Worm (Caenorhabditis elegans): ENCODE data around the gene cyd-1.

Gene cyd-1

DNA sequence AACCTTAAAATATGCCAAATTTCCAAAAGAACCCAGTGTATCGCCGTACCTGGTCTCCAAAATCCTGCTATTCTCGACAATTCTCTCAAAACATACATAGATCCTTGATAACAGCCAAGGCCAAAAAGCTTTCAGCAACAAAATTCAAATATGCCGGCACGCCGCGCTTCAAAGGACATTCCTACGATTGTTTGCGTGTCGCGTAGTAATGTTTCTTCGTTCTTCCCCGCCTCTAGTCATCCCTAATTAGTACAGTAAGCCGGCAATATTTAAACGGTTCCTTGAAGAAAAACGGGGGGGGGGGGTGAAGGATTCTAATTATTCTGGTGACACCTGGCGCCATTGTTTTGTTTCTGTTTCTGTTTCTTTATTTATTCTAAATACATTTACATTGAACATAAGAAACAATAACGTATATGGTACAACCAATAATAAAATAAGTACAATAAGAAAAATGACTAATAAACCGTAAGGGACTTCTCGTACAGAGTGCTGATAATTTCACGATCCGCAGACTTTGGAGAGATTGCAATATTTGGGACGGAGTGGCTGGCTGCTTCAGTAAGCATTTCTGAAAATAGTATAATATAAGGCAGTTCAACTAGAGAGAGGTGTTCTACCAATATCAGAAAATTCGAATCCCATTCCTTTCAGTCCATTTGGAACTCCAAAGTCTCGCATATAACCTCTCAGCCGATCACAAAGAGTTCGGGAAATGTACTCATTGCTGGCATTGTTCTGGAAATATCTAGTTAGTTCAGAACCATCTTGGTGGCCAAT, 13.8 kb downstream of the cyd-1 start:
- TF ChIP-seq tab-1 (GFP tag; IDR thresholded peaks at IDR 0.05) = no peak
- TF ChIP-seq flt-1 (GFP tag; IDR thresholded peaks at IDR 0.05) = no peak
- TF ChIP-seq T22C8.4 (GFP tag; IDR thresholded peaks at IDR 0.05) = no peak
- no peak for TF ChIP-seq cog-1 (tag; optimal IDR thresholded peaks at IDR 0.05)
- TF ChIP-seq med-1 (GFP tag; optimal IDR thresholded peaks at IDR 0.05; ENCODE audit: insufficient read depth) = no peak
- no peak for TF ChIP-seq ztf-23 (GFP tag; IDR thresholded peaks at IDR 0.05)
- no peak for TF ChIP-seq klf-2 (GFP tag; conservative IDR thresholded peaks at IDR 0.05)
- TF ChIP-seq ztf-29 (GFP tag; IDR thresholded peaks at IDR 0.05) = no peak

ce11 chrII:12995322-12995721, 14.9 kb downstream of the cyd-1 start:
- no peak for TF ChIP-seq ref-1 (GFP tag; conservative IDR thresholded peaks at IDR 0.05)
- no peak for TF ChIP-seq tab-1 (GFP tag; IDR thresholded peaks at IDR 0.05)
- TF ChIP-seq cog-1 (tag; optimal IDR thresholded peaks at IDR 0.05) = no peak

- no peak for TF ChIP-seq tab-1 (GFP tag; IDR thresholded peaks at IDR 0.05)
- no peak for TF ChIP-seq med-1 (GFP tag; optimal IDR thresholded peaks at IDR 0.05; ENCODE audit: insufficient read depth)
- no peak for TF ChIP-seq klf-2 (GFP tag; conservative IDR thresholded peaks at IDR 0.05)
- no peak for TF ChIP-seq ref-1 (GFP tag; conservative IDR thresholded peaks at IDR 0.05)
- TF ChIP-seq flt-1 (GFP tag; IDR thresholded peaks at IDR 0.05) = no peak
Measured at ce11 chrII:12996249-12996648, 15.9 kb downstream of the cyd-1 start, which contains the start of gene hphd-1. Gene hphd-1 (minus strand): TSS chrII:12996571.

DNA sequence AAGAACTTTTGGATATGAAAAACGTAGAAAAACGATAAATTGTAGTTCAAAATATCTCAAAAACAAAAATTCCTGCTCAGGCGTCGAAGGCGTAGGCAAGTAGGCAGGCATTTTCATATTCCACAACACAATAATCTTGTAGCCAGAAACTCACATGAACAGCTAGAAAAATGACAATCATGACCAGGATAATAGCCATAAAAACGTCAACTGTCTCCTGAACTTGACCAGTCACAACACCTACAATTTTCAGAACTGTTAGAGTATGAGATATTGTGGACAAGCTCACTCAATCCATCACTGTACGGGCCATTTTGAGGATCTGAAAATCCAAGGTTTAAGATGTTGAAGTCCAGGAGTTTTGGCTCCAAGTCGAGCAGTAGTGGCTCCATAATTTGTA, 17.0 kb downstream of the cyd-1 start, which contains the start of gene Y38F1A.7:
TSS of gene Y38F1A.7 (minus strand) at position 392 of the 400 bp plus-strand sequence.
- TF ChIP-seq klf-2 (GFP tag; conservative IDR thresholded peaks at IDR 0.05) = no peak
- TF ChIP-seq ztf-23 (GFP tag; IDR thresholded peaks at IDR 0.05) = no peak
- no peak for TF ChIP-seq med-1 (GFP tag; optimal IDR thresholded peaks at IDR 0.05; ENCODE audit: insufficient read depth)
- TF ChIP-seq flt-1 (GFP tag; IDR thresholded peaks at IDR 0.05) = no peak
- no peak for TF ChIP-seq ref-1 (GFP tag; conservative IDR thresholded peaks at IDR 0.05)
- TF ChIP-seq tab-1 (GFP tag; IDR thresholded peaks at IDR 0.05) = no peak
- no peak for TF ChIP-seq T22C8.4 (GFP tag; IDR thresholded peaks at IDR 0.05)
- no peak for TF ChIP-seq cog-1 (tag; optimal IDR thresholded peaks at IDR 0.05)
- no peak for TF ChIP-seq ztf-29 (GFP tag; IDR thresholded peaks at IDR 0.05)

DNA sequence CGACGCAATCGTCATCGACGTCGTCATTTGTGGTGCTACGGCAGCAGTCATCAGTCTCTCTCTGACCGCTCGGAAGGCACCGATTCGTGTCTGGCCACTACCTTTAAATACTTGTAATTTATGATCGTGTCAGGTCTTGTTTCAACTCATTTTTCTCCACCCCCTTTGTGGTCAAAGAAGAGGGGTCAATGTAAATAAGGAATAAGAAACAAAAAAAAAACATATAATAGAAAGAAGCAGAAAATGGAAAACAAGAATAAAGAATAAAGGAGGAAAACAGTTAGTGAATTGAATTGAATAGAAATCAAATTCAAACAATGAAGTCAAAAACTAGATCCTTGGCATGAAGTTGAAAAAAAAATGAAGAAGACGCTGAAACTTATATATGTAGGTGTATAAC, 20.4 kb downstream of the cyd-1 start, which contains the start of gene Y38F1A.8:
TSS of gene Y38F1A.8 (minus strand) at position 101 of the 400 bp plus-strand sequence.
- TF ChIP-seq cog-1 (tag; optimal IDR thresholded peaks at IDR 0.05) = no peak
- TF ChIP-seq flt-1 (GFP tag; IDR thresholded peaks at IDR 0.05) = no peak
- TF ChIP-seq tab-1 (GFP tag; IDR thresholded peaks at IDR 0.05) = no peak
- TF ChIP-seq ztf-29 (GFP tag; IDR thresholded peaks at IDR 0.05) = no peak
- no peak for TF ChIP-seq T22C8.4 (GFP tag; IDR thresholded peaks at IDR 0.05)
- no peak for TF ChIP-seq ref-1 (GFP tag; conservative IDR thresholded peaks at IDR 0.05)
- TF ChIP-seq klf-2 (GFP tag; conservative IDR thresholded peaks at IDR 0.05) = no peak
- no peak for TF ChIP-seq med-1 (GFP tag; optimal IDR thresholded peaks at IDR 0.05; ENCODE audit: insufficient read depth)
- TF ChIP-seq ztf-23 (GFP tag; IDR thresholded peaks at IDR 0.05) = no peak

DNA sequence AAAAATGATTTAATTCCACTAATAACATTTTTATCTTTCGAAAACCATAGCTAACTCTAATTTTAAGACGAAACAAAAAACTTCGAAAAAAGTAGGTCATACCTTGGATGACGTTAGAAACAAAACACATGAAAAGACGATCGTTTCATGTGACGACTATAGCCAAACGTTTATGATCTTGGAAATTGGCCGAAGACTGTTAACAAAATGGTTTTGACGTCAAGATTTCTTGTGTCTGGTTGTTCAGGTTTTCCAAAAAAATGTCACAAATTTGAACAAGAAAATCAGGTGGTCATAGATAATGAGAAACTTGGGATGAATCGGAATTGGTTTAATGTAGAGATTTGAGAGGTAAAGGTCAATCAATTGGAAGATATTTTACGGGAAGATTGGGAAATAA, 22.9 kb downstream of the cyd-1 start:
- TF ChIP-seq ztf-23 (GFP tag; IDR thresholded peaks at IDR 0.05) (no peak), ztf-29 (GFP tag; IDR thresholded peaks at IDR 0.05) (no peak), T22C8.4 (GFP tag; IDR thresholded peaks at IDR 0.05) (no peak), klf-2 (GFP tag; conservative IDR thresholded peaks at IDR 0.05) (no peak), ref-1 (GFP tag; conservative IDR thresholded peaks at IDR 0.05) (no peak), tab-1 (GFP tag; IDR thresholded peaks at IDR 0.05) (no peak), med-1 (GFP tag; optimal IDR thresholded peaks at IDR 0.05; ENCODE audit: insufficient read depth) (no peak), cog-1 (tag; optimal IDR thresholded peaks at IDR 0.05) (no peak), flt-1 (GFP tag; IDR thresholded peaks at IDR 0.05) (no peak)

DNA sequence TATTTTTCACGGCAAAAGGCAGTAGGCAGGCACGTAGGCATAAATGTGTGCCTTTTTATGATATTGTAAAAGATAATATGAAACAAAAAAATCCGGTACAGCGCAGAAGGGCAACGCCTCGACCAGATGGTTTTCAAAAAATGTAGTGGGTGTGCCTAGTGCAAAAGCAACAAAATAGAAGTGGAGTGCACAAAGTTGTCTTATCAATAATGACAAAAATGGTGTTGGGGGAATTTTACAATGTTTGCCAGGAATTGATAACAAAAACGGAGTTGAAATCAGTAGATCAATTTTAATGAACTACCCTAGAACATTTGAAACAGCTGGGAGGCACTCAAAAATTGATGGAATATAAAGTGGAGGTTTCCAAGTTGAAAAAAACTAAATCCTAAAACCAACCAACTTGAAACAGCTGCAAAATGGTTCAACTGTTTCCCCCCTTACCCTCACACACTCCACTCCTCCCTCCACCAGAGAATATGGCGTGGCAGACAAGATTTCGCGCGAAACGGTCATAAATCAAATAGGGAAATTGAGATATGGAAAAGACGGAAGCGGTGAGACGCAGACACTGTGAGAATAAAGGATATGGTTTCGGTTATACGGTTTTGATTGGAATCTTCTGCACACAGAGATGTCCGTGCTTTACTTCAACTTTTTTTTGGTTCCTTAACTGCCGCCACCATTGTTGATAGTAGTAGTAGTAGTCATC, 23.9 kb downstream of the cyd-1 start:
- TF ChIP-seq flt-1 (GFP tag; IDR thresholded peaks at IDR 0.05) (no peak), klf-2 (GFP tag; conservative IDR thresholded peaks at IDR 0.05) (no peak)

DNA sequence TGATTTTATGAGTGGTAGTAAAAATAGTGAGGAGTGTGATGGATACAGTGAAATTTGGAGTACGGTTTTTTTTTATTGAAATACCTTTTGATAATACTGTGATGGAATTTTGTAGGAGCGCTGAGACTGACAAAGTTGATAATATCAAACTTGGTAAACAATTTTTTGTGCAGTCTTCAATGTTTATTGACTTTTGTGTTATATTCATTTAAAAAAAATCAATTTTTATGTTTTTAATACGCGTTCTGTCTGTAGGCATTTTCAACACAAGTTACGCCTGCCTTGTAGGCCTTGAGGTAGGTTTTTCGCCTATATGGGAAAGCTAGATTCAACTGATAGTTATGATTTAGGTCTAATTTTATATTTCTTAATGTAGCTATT, 24.5 kb downstream of the cyd-1 start:
- TF ChIP-seq ztf-23 (GFP tag; IDR thresholded peaks at IDR 0.05) = no peak
- no peak for TF ChIP-seq tab-1 (GFP tag; IDR thresholded peaks at IDR 0.05)
- TF ChIP-seq ztf-29 (GFP tag; IDR thresholded peaks at IDR 0.05) = no peak
- TF ChIP-seq med-1 (GFP tag; optimal IDR thresholded peaks at IDR 0.05; ENCODE audit: insufficient read depth) = no peak
- TF ChIP-seq ref-1 (GFP tag; conservative IDR thresholded peaks at IDR 0.05) = no peak
- no peak for TF ChIP-seq flt-1 (GFP tag; IDR thresholded peaks at IDR 0.05)
- TF ChIP-seq cog-1 (tag; optimal IDR thresholded peaks at IDR 0.05) = no peak
- no peak for TF ChIP-seq T22C8.4 (GFP tag; IDR thresholded peaks at IDR 0.05)
- TF ChIP-seq klf-2 (GFP tag; conservative IDR thresholded peaks at IDR 0.05) = no peak

DNA sequence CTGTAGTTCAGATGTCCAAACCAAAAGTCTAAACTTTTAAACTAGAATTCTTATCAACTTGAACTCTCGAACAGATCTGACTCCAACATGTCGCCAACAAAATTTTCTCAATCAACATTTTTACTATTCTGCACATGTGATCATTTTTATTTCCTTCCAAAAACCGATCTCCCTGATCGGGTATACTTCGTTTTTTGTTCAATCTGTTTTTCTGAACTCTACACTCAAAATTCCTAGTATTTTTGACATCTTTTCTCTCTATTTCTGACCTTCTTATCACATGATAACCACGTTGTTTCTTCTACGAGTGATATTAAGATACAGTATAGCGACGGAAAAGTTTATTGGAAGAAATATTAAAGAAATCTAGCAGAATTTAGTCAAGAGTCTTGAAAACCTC, 25.9 kb downstream of the cyd-1 start:
- no peak for TF ChIP-seq tab-1 (GFP tag; IDR thresholded peaks at IDR 0.05)
- no peak for TF ChIP-seq med-1 (GFP tag; optimal IDR thresholded peaks at IDR 0.05; ENCODE audit: insufficient read depth)
- TF ChIP-seq klf-2 (GFP tag; conservative IDR thresholded peaks at IDR 0.05) = no peak
- no peak for TF ChIP-seq flt-1 (GFP tag; IDR thresholded peaks at IDR 0.05)
- no peak for TF ChIP-seq ztf-23 (GFP tag; IDR thresholded peaks at IDR 0.05)
- no peak for TF ChIP-seq ztf-29 (GFP tag; IDR thresholded peaks at IDR 0.05)
- TF ChIP-seq cog-1 (tag; optimal IDR thresholded peaks at IDR 0.05) = no peak
